Fruit fly (Drosophila melanogaster): ENCODE measurements around the gene CG31636.

CG31636 gene

DNA sequence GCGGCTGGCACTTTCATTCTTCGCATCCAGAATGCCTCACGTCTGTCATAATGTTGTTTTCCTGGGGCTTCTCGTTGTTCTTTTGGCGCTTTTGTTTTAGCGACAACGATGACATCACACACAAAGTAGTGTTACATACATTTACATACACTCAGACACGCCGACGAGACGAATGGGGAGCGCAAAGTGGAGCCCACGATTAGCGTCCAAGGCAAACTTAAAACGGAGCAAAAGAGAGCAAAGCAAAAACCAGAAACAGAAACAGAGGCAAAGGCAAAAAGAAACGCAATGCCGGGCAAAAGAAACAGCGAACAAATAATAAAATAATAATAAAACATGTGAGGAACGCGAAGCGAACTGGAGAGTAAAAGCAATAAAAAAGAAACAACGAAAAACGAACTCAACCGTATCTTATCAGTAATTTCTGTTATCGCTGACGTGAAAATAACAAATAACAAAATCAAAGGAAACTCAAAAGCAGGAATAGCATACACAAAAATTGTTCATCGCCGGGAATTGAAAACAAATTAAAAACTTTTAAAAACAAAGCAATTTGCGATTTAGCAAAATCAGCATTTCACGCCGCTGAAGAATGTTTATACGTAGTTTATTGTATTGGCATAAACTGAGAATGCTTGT is 13.4 kb downstream of the CG31636 start:
- no peak for TF ChIP-seq sv (GFP tag; optimal IDR thresholded peaks at IDR 0.05)
- TF ChIP-seq Sp1 (GFP tag; optimal IDR thresholded peaks at IDR 0.05), result peak; percentile 4
- TF ChIP-seq Dfd (GFP tag; optimal IDR thresholded peaks at IDR 0.05), result no peak
- peak; percentile 13 for TF ChIP-seq lola (GFP tag; optimal IDR thresholded peaks at IDR 0.05)
- TF ChIP-seq foxo (GFP tag; optimal IDR thresholded peaks at IDR 0.05), result peak in 1 of 2 experiments; percentile 67
- TF ChIP-seq psq (GFP tag; optimal IDR thresholded peaks at IDR 0.05), result peak; percentile 97
- peak; percentile 61 for TF ChIP-seq Rel (GFP tag; optimal IDR thresholded peaks at IDR 0.05)
- TF ChIP-seq Rel (tag; optimal IDR thresholded peaks at IDR 0.05), result no peak
- peak; percentile 11 for TF ChIP-seq CG32264 (GFP tag; optimal IDR thresholded peaks at IDR 0.05)
- TF ChIP-seq Vsx2 (GFP tag; optimal IDR thresholded peaks at IDR 0.05; ENCODE audit: partially characterized antibody), result peak; percentile 7
- peak; percentile 4 for TF ChIP-seq rgr (GFP tag; optimal IDR thresholded peaks at IDR 0.05)
- TF ChIP-seq N (GFP tag; optimal IDR thresholded peaks at IDR 0.05), result no peak
- no peak for TF ChIP-seq HLH106 (tag; optimal IDR thresholded peaks at IDR 0.05)
- TF ChIP-seq h (GFP tag; optimal IDR thresholded peaks at IDR 0.05), result no peak
- TF ChIP-seq GATAd (GFP tag; optimal IDR thresholded peaks at IDR 0.05), result no peak
- no peak for TF ChIP-seq Hr83 (GFP tag; optimal IDR thresholded peaks at IDR 0.05; ENCODE audit: poor library complexity, severe bottlenecking)
- peak; percentile 35 for TF ChIP-seq tai (GFP tag; optimal IDR thresholded peaks at IDR 0.05)
- no peak for TF ChIP-seq br (GFP tag; optimal IDR thresholded peaks at IDR 0.05)
- peak; percentile 8 for TF ChIP-seq brk (GFP tag; optimal IDR thresholded peaks at IDR 0.05)
- no peak for TF ChIP-seq Dif (GFP tag; optimal IDR thresholded peaks at IDR 0.05; ENCODE audit: partially characterized antibody)
- TF ChIP-seq sage (GFP tag; optimal IDR thresholded peaks at IDR 0.05), result peak; percentile 51
- no peak for TF ChIP-seq OdsH (GFP tag; optimal IDR thresholded peaks at IDR 0.05)
- no peak for TF ChIP-seq ey (GFP tag; optimal IDR thresholded peaks at IDR 0.05)

DNA sequence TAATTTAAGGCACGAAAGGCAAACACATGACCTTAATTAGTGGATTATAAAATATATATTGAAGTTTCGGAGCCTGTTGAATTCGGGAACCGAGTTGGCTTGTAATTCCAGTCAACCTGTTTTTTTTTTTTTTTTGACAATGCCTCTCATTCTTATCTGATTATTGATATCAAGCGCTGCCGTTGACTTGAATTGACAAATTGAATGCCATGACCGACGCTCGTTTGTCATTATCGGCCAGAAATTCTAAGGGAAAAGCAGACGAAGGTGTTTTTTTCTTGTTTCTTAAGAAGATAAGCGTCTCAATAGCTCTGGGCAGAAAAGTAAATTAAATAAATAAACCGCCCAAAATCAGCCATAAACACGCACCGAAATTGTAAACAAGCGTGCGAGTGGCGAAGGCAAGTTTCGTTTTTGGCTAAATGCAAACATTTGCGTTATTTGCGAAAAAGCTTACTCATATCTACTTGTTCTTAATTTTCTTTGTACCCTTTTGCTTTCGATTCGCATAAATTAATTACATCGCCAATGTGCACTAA is 14.7 kb downstream of the CG31636 start:
- TF ChIP-seq CrebA (GFP tag; optimal IDR thresholded peaks at IDR 0.05; ENCODE audit: borderline replicate concordance) (peak; percentile 32), N (GFP tag; optimal IDR thresholded peaks at IDR 0.05) (no peak), h (GFP tag; optimal IDR thresholded peaks at IDR 0.05) (peak; percentile 19), br (GFP tag; optimal IDR thresholded peaks at IDR 0.05) (no peak), dmrt93B (GFP tag; optimal IDR thresholded peaks at IDR 0.05) (no peak), lola (GFP tag; optimal IDR thresholded peaks at IDR 0.05) (no peak), Dif (GFP tag; optimal IDR thresholded peaks at IDR 0.05; ENCODE audit: partially characterized antibody) (no peak), rgr (GFP tag; optimal IDR thresholded peaks at IDR 0.05) (no peak), CG9705 (GFP tag; optimal IDR thresholded peaks at IDR 0.05) (no peak), psq (GFP tag; optimal IDR thresholded peaks at IDR 0.05) (peak; percentile 33), Jra (GFP tag; optimal IDR thresholded peaks at IDR 0.05) (peak; percentile 25), foxo (GFP tag; optimal IDR thresholded peaks at IDR 0.05) (peak in 1 of 2 experiments; percentile 11), usp (GFP tag; optimal IDR thresholded peaks at IDR 0.05) (no peak), sage (GFP tag; optimal IDR thresholded peaks at IDR 0.05) (peak; percentile 25), ey (GFP tag; optimal IDR thresholded peaks at IDR 0.05) (no peak), Hnf4 (GFP tag; optimal IDR thresholded peaks at IDR 0.05) (no peak), woc (GFP tag; optimal IDR thresholded peaks at IDR 0.05) (no peak), sv (GFP tag; optimal IDR thresholded peaks at IDR 0.05) (no peak), OdsH (GFP tag; optimal IDR thresholded peaks at IDR 0.05) (peak; percentile 19), Dfd (GFP tag; optimal IDR thresholded peaks at IDR 0.05) (no peak), Rel (GFP tag; optimal IDR thresholded peaks at IDR 0.05) (no peak), Rel (tag; optimal IDR thresholded peaks at IDR 0.05) (no peak)

DNA sequence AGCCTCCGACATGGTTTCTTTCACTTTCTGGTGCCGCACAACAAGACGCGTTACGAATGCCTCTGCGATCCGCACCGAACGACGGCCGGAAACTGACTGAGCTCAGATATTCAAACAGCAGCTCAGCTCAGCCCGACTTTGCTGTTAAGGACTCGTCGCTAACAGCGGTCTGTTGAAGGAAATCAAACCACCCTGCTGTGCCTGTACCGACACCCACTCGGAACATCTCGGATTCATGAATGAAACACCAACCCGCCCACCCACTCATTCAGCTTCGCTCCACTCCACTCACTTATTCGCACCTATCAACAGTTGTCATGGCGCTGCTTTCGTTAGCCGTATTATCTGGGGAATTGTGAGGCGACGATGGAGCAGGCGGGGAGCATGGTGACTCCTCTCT is 25.6 kb downstream of the CG31636 start, which contains the start of gene Oatp26F:
TSS of gene Oatp26F (minus strand) at position 101 of the 400 bp plus-strand sequence.
- TF ChIP-seq CrebA (GFP tag; optimal IDR thresholded peaks at IDR 0.05; ENCODE audit: borderline replicate concordance) (no peak), Hr83 (GFP tag; optimal IDR thresholded peaks at IDR 0.05; ENCODE audit: poor library complexity, severe bottlenecking) (no peak)

DNA sequence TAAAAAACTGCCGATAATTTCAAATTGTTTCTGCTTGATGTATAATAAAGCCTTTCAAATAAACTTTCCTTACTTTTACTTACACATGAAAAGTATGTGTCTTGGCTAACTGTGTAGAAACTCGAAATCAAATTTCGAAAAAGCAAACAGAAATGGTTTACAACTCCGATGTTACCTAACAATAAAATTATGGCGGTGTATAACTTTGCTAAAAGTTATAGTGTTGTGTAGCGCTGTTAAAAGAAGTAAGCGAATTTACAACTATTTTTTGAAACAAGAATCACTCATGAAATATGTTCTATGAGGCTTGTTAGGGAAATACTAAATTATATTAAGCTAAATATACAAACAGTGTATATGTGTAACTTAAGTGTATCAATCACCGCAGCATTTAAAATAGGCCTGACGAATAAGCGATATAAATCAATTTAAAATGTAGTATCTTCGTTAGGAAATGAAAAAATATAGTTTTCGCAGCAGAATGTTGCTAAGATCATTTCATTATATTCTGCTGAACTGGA is 35.2 kb downstream of the CG31636 start, which contains the start of gene CG34345:
TSS of gene CG34345 (plus strand) at position 471 of the 521 bp plus-strand sequence.
- TF ChIP-seq OdsH (GFP tag; optimal IDR thresholded peaks at IDR 0.05) (no peak), woc (GFP tag; optimal IDR thresholded peaks at IDR 0.05) (no peak), psq (GFP tag; optimal IDR thresholded peaks at IDR 0.05) (no peak), Myc (optimal IDR thresholded peaks at IDR 0.05) (peak; percentile 55)
